Fruit fly (Drosophila melanogaster): ENCODE data around the gene CG12171.

DNA sequence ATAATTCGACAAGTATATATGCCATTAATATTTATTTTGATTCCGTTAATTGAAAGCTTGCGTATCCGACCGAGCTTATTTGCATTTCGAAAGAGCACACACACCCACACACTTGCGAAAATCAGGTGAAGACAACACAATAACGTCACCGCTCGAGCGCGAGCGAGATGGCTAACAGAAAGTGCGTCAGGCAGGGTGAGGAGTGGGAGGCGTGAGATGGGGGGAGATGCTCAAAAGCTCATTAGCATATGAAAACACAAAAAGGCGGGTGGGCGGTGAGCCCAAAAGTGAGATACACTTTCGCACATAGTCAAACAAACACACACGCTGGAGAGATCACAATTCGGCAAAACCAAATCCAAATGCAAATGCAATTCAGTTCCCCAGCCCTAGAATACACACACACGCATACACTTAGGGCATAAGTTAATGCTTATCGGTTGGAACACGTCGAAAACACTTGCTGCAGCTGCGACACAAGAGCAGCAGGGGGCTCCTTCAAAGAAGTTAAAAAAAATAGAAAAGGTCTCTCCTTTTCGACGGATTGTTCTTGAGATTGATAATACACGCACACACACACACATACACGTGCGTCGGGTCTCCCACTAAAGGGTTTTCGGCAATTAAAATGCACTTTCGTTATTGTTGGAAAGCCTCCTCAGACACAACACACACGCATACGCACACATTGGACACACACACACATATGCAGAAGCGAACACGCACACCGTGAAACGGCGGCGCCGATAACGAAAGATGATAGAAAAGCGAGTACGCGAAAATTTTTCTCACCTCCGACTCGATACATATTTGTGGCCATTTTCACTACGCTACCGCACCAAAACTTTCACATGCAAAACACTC is 14.5 kb downstream of the CG12171 start:
- TF ChIP-seq dmrt93B (GFP tag; optimal IDR thresholded peaks at IDR 0.05) (no peak), br (GFP tag; optimal IDR thresholded peaks at IDR 0.05) (peak; percentile 49)
